Fruit fly (Drosophila melanogaster) whole organism, embryonic: ENCODE measurements around the gene CG10211.
A peak's percentile ranks its signal among the peaks of the same experiment; 100 is the strongest.

Experiments used
- BEAF-32 ChIP-seq: fragments of 200-800 bp; sonication (Bioruptor generic); optimal IDR thresholded peaks from 3 replicates; lab custom pipeline; 2017; ENCODE audit warnings: missing biosample characterization, missing genetic modification characterization, mild to moderate bottlenecking, moderate library complexity, missing genetic modification reagents
- CG13894 ChIP-seq: fragments of 200-800 bp; sonication (Bioruptor generic); optimal IDR thresholded peaks from 3 replicates; lab custom pipeline; 2018; ENCODE audit warnings: missing biosample characterization, mild to moderate bottlenecking, missing genetic modification characterization, moderate library complexity
- CG15514 ChIP-seq: fragments of 200-800 bp; sonication (Bioruptor generic); optimal IDR thresholded peaks from 3 replicates; lab custom pipeline; 2017; ENCODE audit warnings: missing biosample characterization, missing genetic modification characterization, mild to moderate bottlenecking, moderate library complexity, missing genetic modification reagents
- CG17359 ChIP-seq: fragments of 200-800 bp; sonication (Bioruptor generic); optimal IDR thresholded peaks from 3 replicates; lab custom pipeline; 2018; ENCODE audit warnings: missing biosample characterization, mild to moderate bottlenecking, missing genetic modification characterization, moderate library complexity
- CG17385 ChIP-seq: fragments of 200-800 bp; sonication (Bioruptor generic); optimal IDR thresholded peaks from 3 replicates; lab custom pipeline; 2018; ENCODE audit warnings: missing biosample characterization, mild to moderate bottlenecking, missing genetic modification characterization
- CG17568 ChIP-seq: fragments of 200-800 bp; sonication (Bioruptor generic); optimal IDR thresholded peaks from 2 replicates; lab custom pipeline; 2018; ENCODE audit warnings: missing biosample characterization, mild to moderate bottlenecking, missing genetic modification characterization, moderate library complexity
- CG18599 ChIP-seq: fragments of 200-800 bp; sonication (Bioruptor generic); optimal IDR thresholded peaks from 3 replicates; lab custom pipeline; 2017; ENCODE audit warnings: missing biosample characterization, missing genetic modification characterization, mild to moderate bottlenecking, moderate library complexity, missing genetic modification reagents
- CG2199 ChIP-seq: fragments of 200-800 bp; sonication (Bioruptor generic); IDR thresholded peaks from 3 replicates; pipeline ENCODE4 v1.3.6; 2022; ENCODE audit warnings: missing biosample characterization, missing genetic modification characterization
- CG42726 ChIP-seq: fragments of 200-800 bp; sonication (Bioruptor generic); IDR thresholded peaks from 2 replicates; pipeline ENCODE4 v1.3.6; 2022; ENCODE audit warnings: missing biosample characterization, missing genetic modification characterization; ENCODE audit not compliant: partially characterized antibody
- CG4328 ChIP-seq: fragments of 200-800 bp; sonication (Bioruptor generic); optimal IDR thresholded peaks from 3 replicates; lab custom pipeline; 2017; ENCODE audit warnings: missing biosample characterization, missing genetic modification reagents, missing genetic modification characterization
- CG4404 ChIP-seq: fragments of 200-800 bp; sonication (Bioruptor generic); IDR thresholded peaks from 2 replicates; pipeline ENCODE4 v1.3.6; 2022; ENCODE audit warnings: missing biosample characterization, missing genetic modification characterization
- CG6791 ChIP-seq: fragments of 200-800 bp; sonication (Bioruptor generic); IDR thresholded peaks from 3 replicates; pipeline ENCODE4 v1.3.6; 2022; ENCODE audit warnings: missing biosample characterization, missing genetic modification characterization; ENCODE audit not compliant: partially characterized antibody
- CG7556 ChIP-seq: fragments of 200-800 bp; sonication (Bioruptor generic); optimal IDR thresholded peaks from 2 replicates; lab custom pipeline; 2017; ENCODE audit warnings: missing biosample characterization, mild to moderate bottlenecking, missing genetic modification characterization
- CG8765 ChIP-seq: fragments of 200-800 bp; sonication (Bioruptor generic); IDR thresholded peaks from 2 replicates; pipeline ENCODE4 v1.3.6; 2022; ENCODE audit warnings: missing biosample characterization, missing genetic modification characterization
- CG9215 ChIP-seq: fragments of 200-800 bp; sonication (Bioruptor generic); IDR thresholded peaks from 2 replicates; pipeline ENCODE4 v1.3.6; 2022; ENCODE audit warnings: missing biosample characterization, missing genetic modification characterization
- D19A ChIP-seq: fragments of 200-800 bp; optimal IDR thresholded peaks from 3 replicates; lab custom pipeline; 2019; ENCODE audit warnings: missing biosample characterization, mild to moderate bottlenecking, missing genetic modification characterization, moderate library complexity
- Dbx ChIP-seq: fragments of 200-800 bp; sonication (Bioruptor generic); IDR thresholded peaks from 3 replicates; pipeline ENCODE4 v1.3.6; 2022; ENCODE audit warnings: missing biosample characterization, missing genetic modification characterization
- Doc3 ChIP-seq: fragments of 200-800 bp; sonication (Bioruptor generic); IDR thresholded peaks from 3 replicates; pipeline ENCODE4 v1.3.6; 2022; ENCODE audit warnings: missing biosample characterization, missing genetic modification characterization; ENCODE audit not compliant: partially characterized antibody
- Meics ChIP-seq: fragments of 200-800 bp; sonication (Bioruptor generic); optimal IDR thresholded peaks from 2 replicates; lab custom pipeline; 2017; ENCODE audit warnings: missing biosample characterization, mild to moderate bottlenecking, missing genetic modification characterization
- NfI ChIP-seq: fragments of 200-800 bp; sonication (Bioruptor generic); optimal IDR thresholded peaks from 3 replicates; lab custom pipeline; 2018; ENCODE audit warnings: missing biosample characterization, mild to moderate bottlenecking, missing genetic modification characterization, moderate library complexity
- Oaz ChIP-seq: fragments of 200-800 bp; sonication (Bioruptor generic); IDR thresholded peaks from 2 replicates; pipeline ENCODE4 v1.3.6; 2022; ENCODE audit warnings: missing biosample characterization, missing genetic modification characterization
- Optix ChIP-seq: fragments of 200-800 bp; sonication (Bioruptor generic); IDR thresholded peaks from 3 replicates; pipeline ENCODE4 v1.3.6; 2022; ENCODE audit warnings: missing biosample characterization, missing genetic modification characterization
- Pdp1 ChIP-seq, 2 experiments: fragments of 200-800 bp; sonication (Bioruptor generic); optimal IDR thresholded peaks; 3 replicates each; lab custom pipeline; 2016; ENCODE audit warnings: missing biosample characterization in 2 of 2, missing genetic modification characterization in 2 of 2, mild to moderate bottlenecking in 1 of 2, moderate library complexity in 1 of 2
- Trl ChIP-seq, 3 experiments: fragments of >200 bp in 2 of 3; fragments of 200-800 bp in 1 of 3; sonication (Bioruptor generic) in 1 of 3; optimal IDR thresholded peaks; 2 replicates in 1 of 3; 3 replicates in 2 of 3; lab custom pipeline; 2016 to 2017; ENCODE audit warnings: missing biosample characterization in 1 of 3, missing genetic modification characterization in 1 of 3
- Usf ChIP-seq: fragments of 200-800 bp; sonication (Bioruptor generic); optimal IDR thresholded peaks from 2 replicates; lab custom pipeline; 2017; ENCODE audit warnings: missing genotype, missing biosample characterization, missing genetic modification characterization
- ase ChIP-seq: fragments of 200-800 bp; sonication (Bioruptor generic); IDR thresholded peaks from 3 replicates; pipeline ENCODE4 v1.3.6; 2022; ENCODE audit warnings: missing biosample characterization, missing genetic modification characterization
- ato ChIP-seq: fragments of 200-800 bp; sonication (Bioruptor generic); IDR thresholded peaks from 2 replicates; pipeline ENCODE4 v1.3.6; 2022; ENCODE audit warnings: missing biosample characterization, missing genetic modification characterization; ENCODE audit not compliant: partially characterized antibody
- bbx ChIP-seq: fragments of 200-800 bp; sonication (Bioruptor generic); IDR thresholded peaks from 2 replicates; pipeline ENCODE4 v1.3.6; 2022; ENCODE audit warnings: missing biosample characterization, missing genetic modification characterization; ENCODE audit not compliant: partially characterized antibody
- bsh ChIP-seq, 2 experiments: fragments of 200-800 bp; sonication (Bioruptor generic); optimal IDR thresholded peaks; 2 replicates each; lab custom pipeline; 2017 to 2018; ENCODE audit warnings: mild to moderate bottlenecking in 2 of 2, missing biosample characterization in 2 of 2, missing genetic modification characterization in 2 of 2, moderate library complexity in 1 of 2
- chinmo ChIP-seq: fragments of 200-800 bp; sonication (Bioruptor generic); IDR thresholded peaks from 4 replicates; pipeline ENCODE4 v1.3.6; 2022; ENCODE audit warnings: missing biosample characterization, missing genetic modification characterization; ENCODE audit not compliant: partially characterized antibody
- ci ChIP-seq: fragments of 200-800 bp; sonication (Bioruptor generic); IDR thresholded peaks from 3 replicates; pipeline ENCODE4 v1.3.6; 2022; ENCODE audit warnings: missing biosample characterization, missing genetic modification characterization
- crp ChIP-seq, 2 experiments: fragments of 200-800 bp; sonication (Bioruptor generic); optimal IDR thresholded peaks; 2 replicates in 1 of 2; 3 replicates in 1 of 2; lab custom pipeline; 2017; ENCODE audit warnings: missing biosample characterization in 2 of 2, missing genetic modification characterization in 2 of 2, mild to moderate bottlenecking in 1 of 2, moderate library complexity in 1 of 2
- ftz-f1 ChIP-seq: fragments of 200-800 bp; sonication (Bioruptor generic); optimal IDR thresholded peaks from 2 replicates; lab custom pipeline; 2016; ENCODE audit warnings: missing biosample characterization, missing genetic modification characterization
- gro ChIP-seq: fragments of 200-800 bp; sonication (Bioruptor generic); optimal IDR thresholded peaks from 2 replicates; lab custom pipeline; 2016; ENCODE audit warnings: missing biosample characterization, missing genetic modification characterization
- hbn ChIP-seq: fragments of 200-800 bp; sonication (Bioruptor generic); IDR thresholded peaks from 2 replicates; pipeline ENCODE4 v1.3.6; 2022; ENCODE audit warnings: missing biosample characterization, missing genetic modification characterization; ENCODE audit not compliant: partially characterized antibody
- ind ChIP-seq: fragments of 200-800 bp; sonication (Bioruptor generic); optimal IDR thresholded peaks from 3 replicates; lab custom pipeline; 2016; ENCODE audit warnings: missing biosample characterization, missing genetic modification characterization
- kay ChIP-seq: fragments of 200-800 bp; sonication (Bioruptor generic); optimal IDR thresholded peaks from 2 replicates; lab custom pipeline; 2016; ENCODE audit warnings: missing biosample characterization, missing genetic modification characterization
- lab ChIP-seq: fragments of 200-800 bp; sonication (Bioruptor generic); optimal IDR thresholded peaks from 3 replicates; lab custom pipeline; 2017; ENCODE audit warnings: missing biosample characterization, missing genetic modification characterization, mild to moderate bottlenecking, moderate library complexity, missing genetic modification reagents
- pita ChIP-seq: fragments of 200-800 bp; sonication (Bioruptor generic); optimal IDR thresholded peaks from 2 replicates; lab custom pipeline; 2017; ENCODE audit warnings: missing biosample characterization, mild to moderate bottlenecking, missing genetic modification characterization
- psq ChIP-seq: fragments of 200-800 bp; sonication (Bioruptor generic); optimal IDR thresholded peaks from 2 replicates; lab custom pipeline; 2017; ENCODE audit warnings: missing biosample characterization, missing genetic modification characterization
- sqz ChIP-seq: fragments of 200-800 bp; sonication (Bioruptor generic); optimal IDR thresholded peaks from 3 replicates; lab custom pipeline; 2018; ENCODE audit warnings: missing biosample characterization, mild to moderate bottlenecking, missing genetic modification characterization
- stwl ChIP-seq: fragments of 200-800 bp; sonication (Bioruptor generic); optimal IDR thresholded peaks from 3 replicates; lab custom pipeline; 2018; ENCODE audit warnings: missing biosample characterization, mild to moderate bottlenecking, missing genetic modification characterization, moderate library complexity
- tap ChIP-seq: fragments of 200-800 bp; optimal IDR thresholded peaks from 3 replicates; lab custom pipeline; 2019; ENCODE audit warnings: missing biosample characterization, mild to moderate bottlenecking, missing genetic modification characterization, moderate library complexity
- ttk ChIP-seq: fragments of 200-800 bp; sonication (Bioruptor generic); IDR thresholded peaks from 2 replicates; pipeline ENCODE4 v2.1.2; 2022; ENCODE audit warnings: missing biosample characterization, missing genetic modification characterization
- wek ChIP-seq: fragments of 200-800 bp; sonication (Bioruptor generic); optimal IDR thresholded peaks from 3 replicates; lab custom pipeline; 2018; ENCODE audit warnings: missing biosample characterization, mild to moderate bottlenecking, missing genetic modification characterization, moderate library complexity
- zen2 ChIP-seq: fragments of 200-800 bp; sonication (Bioruptor generic); IDR thresholded peaks from 3 replicates; pipeline ENCODE4 v1.3.6; 2022; ENCODE audit warnings: missing biosample characterization, missing genetic modification characterization; ENCODE audit not compliant: partially characterized antibody

Gene CG10211

dm6 chr2L:18562573-18562972 lies 45.3 kb downstream of the CG10211 start:
- TF ChIP-seq crp (GFP tag; optimal IDR thresholded peaks at IDR 0.05; lab: Kevin White, UChicago): peak in 1 of 2 experiments; percentile 32
- no peak for TF ChIP-seq wek (GFP tag; lab: Kevin White, UChicago)
- 0 out of 3 replicates have a peak, but pooled peaks have one; percentile 31 for TF ChIP-seq Doc3
- TF ChIP-seq lab (GFP tag; lab: Kevin White, UChicago): no peak
- no peak for TF ChIP-seq CG15514 (GFP tag; lab: Kevin White, UChicago)
- TF ChIP-seq BEAF-32 (GFP tag; lab: Kevin White, UChicago): peak; percentile 1
- TF ChIP-seq kay (GFP tag; lab: Kevin White, UChicago): no peak
- TF ChIP-seq stwl (tag; lab: Kevin White, UChicago): peak; percentile 26
- peak; percentile 54 for TF ChIP-seq D19A (tag; lab: Kevin White, UChicago)
- TF ChIP-seq Meics (GFP tag; lab: Kevin White, UChicago): no peak
- TF ChIP-seq Pdp1 (GFP tag; optimal IDR thresholded peaks at IDR 0.05; lab: Kevin White, UChicago): peak in 1 of 2 experiments; percentile 6
- TF ChIP-seq CG9215 (GFP tag; lab: Robert Waterston, UW): peak; percentile 88
- peak; percentile 29; the same call in 1 of the 4 replicates for TF ChIP-seq chinmo

DNA sequence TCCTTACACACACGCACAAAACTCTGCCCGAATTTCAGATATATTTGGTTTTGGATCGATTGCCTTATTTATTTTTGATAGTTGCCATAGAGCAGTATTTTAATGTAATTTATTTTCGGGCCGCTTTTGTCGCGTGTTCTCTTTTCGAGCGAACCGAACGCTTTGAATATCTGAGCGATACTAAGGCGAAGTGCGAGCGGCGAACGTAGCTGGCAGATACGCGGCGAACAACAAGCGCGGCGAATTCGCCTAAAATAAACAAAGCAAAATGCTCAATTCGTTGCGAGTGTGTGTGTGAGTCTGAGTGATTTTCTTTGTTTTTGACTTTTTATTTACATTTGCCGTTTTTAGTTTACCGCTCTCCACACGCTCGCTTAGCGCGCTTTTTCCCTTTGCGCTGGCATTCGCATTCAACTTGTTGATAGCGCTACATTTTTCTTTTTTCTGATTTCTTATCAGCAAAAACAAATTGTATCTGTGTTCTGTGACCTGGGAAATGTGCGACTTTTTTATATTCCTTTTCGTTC lies 45.8 kb downstream of the CG10211 start:
- TF ChIP-seq CG15514 (GFP tag; lab: Kevin White, UChicago) (peak; percentile 15), CG17359 (tag; lab: Kevin White, UChicago) (peak; percentile 77), Dbx (GFP tag; lab: Robert Waterston, UW) (peak; percentile 61; the same call in 2 of the 3 replicates), CG7556 (GFP tag; lab: Kevin White, UChicago) (no peak), CG4404 (GFP tag; lab: Robert Waterston, UW) (no peak), Usf (GFP tag; lab: Kevin White, UChicago) (no peak), Oaz (GFP tag; lab: Robert Waterston, UW) (no peak), CG2199 (peak; percentile 63; the same call in 1 of the 3 replicates), ato (GFP tag; lab: Robert Waterston, UW) (no peak), NfI (peak; percentile 20), CG6791 (GFP tag; lab: Robert Waterston, UW) (peak; percentile 50; the same call in 1 of the 3 replicates), tap (peak; percentile 17), ase (GFP tag; lab: Robert Waterston, UW) (no peak), CG18599 (GFP tag; lab: Kevin White, UChicago) (peak; percentile 14), zen2 (GFP tag; lab: Robert Waterston, UW) (peak; percentile 59; the same call in 2 of the 3 replicates), ci (GFP tag; lab: Robert Waterston, UW) (peak; percentile 47; the same call in 2 of the 3 replicates), CG8765 (GFP tag; lab: Robert Waterston, UW) (no peak), psq (GFP tag; lab: Kevin White, UChicago) (peak; percentile 91), ttk (GFP tag; lab: Robert Waterston, UW) (no peak), bbx (GFP tag; lab: Robert Waterston, UW) (peak; percentile 53; the same call in 1 of the 2 replicates), Optix (GFP tag; lab: Robert Waterston, UW) (no peak), CG17385 (GFP tag; lab: Kevin White, UChicago) (peak; percentile 40), sqz (peak; percentile 20), bsh (GFP tag; optimal IDR thresholded peaks at IDR 0.05; lab: Kevin White, UChicago) (peak in 1 of 2 experiments; percentile 73), CG17568 (GFP tag; lab: Kevin White, UChicago) (peak; percentile 62), gro (GFP tag; lab: Kevin White, UChicago) (peak; percentile 47), CG42726 (GFP tag; lab: Robert Waterston, UW) (0 out of 2 replicates have a peak, but pooled peaks have one; percentile 34), Trl (optimal IDR thresholded peaks at IDR 0.05; lab: Kevin White, UChicago) (peak in 1 of 2 experiments; percentile 42), Trl (GFP tag; optimal IDR thresholded peaks at IDR 0.05; lab: Kevin White, UChicago) (no peak), pita (GFP tag; lab: Kevin White, UChicago) (no peak), ind (GFP tag; lab: Kevin White, UChicago) (no peak), ftz-f1 (peak; percentile 15), CG13894 (tag; lab: Kevin White, UChicago) (peak; percentile 36), CG4328 (peak; percentile 2), hbn (GFP tag; lab: Robert Waterston, UW) (peak; percentile 17; the same call in 1 of the 2 replicates)
